Worm (Caenorhabditis elegans) whole organism, early embryonic: ENCODE results near the gene polh-1.

Source experiments
- B0310.2 ChIP-seq: sonication (generic microtip); optimal IDR thresholded peaks from 2 replicates; lab custom pipeline; 2016; ENCODE audit warnings: mild to moderate bottlenecking, missing genetic modification characterization, missing compliant biosample characterization
- F13C5.2 ChIP-seq: sonication (generic microtip); optimal IDR thresholded peaks from 2 replicates; lab custom pipeline; 2017; ENCODE audit warnings: mild to moderate bottlenecking, missing genetic modification characterization, inconsistent platforms, missing compliant biosample characterization
- aly-1 ChIP-seq: sonication (generic microtip); optimal IDR thresholded peaks from 2 replicates; lab custom pipeline; 2016; ENCODE audit warnings: missing genetic modification characterization, missing compliant biosample characterization
- ama-1 ChIP-seq: fragments of 150-350 bp; optimal IDR thresholded peaks from 2 replicates; lab custom pipeline; 2014
- ceh-13 ChIP-seq: fragments of 200-800 bp; sonication (Bioruptor generic); optimal IDR thresholded peaks from 2 replicates; lab custom pipeline; 2018; ENCODE audit warnings: mild to moderate bottlenecking, missing genetic modification characterization, missing compliant biosample characterization
- ceh-36 ChIP-seq: sonication (generic microtip); optimal IDR thresholded peaks from 2 replicates; lab custom pipeline; 2016; ENCODE audit warnings: missing genetic modification characterization, inconsistent platforms, missing compliant biosample characterization
- ets-7 ChIP-seq: sonication (generic microtip); optimal IDR thresholded peaks from 2 replicates; lab custom pipeline; 2016; ENCODE audit warnings: missing genotype, missing genetic modification characterization, missing compliant biosample characterization
- flt-1 ChIP-seq: fragments of 200-800 bp; sonication (Bioruptor generic); IDR thresholded peaks from 2 replicates; pipeline ENCODE4 v1.3.6; 2022; ENCODE audit warnings: missing genetic modification characterization, missing compliant biosample characterization
- hmbx-1 ChIP-seq: sonication (generic microtip); optimal IDR thresholded peaks from 2 replicates; lab custom pipeline; 2016; ENCODE audit warnings: mild to moderate bottlenecking, missing genetic modification characterization, missing compliant biosample characterization
- hmg-4 ChIP-seq: fragments of 200-800 bp; sonication (Bioruptor generic); optimal IDR thresholded peaks from 2 replicates; lab custom pipeline; 2018; ENCODE audit warnings: mild to moderate bottlenecking, missing genetic modification characterization, missing compliant biosample characterization
- hnd-1 ChIP-seq: sonication (generic microtip); optimal IDR thresholded peaks from 2 replicates; lab custom pipeline; 2016; ENCODE audit warnings: missing genetic modification characterization, missing compliant biosample characterization
- pes-1 ChIP-seq: fragments of 200-800 bp; sonication (Bioruptor generic); IDR thresholded peaks from 2 replicates; pipeline ENCODE4 v1.3.6; 2022; ENCODE audit warnings: missing genetic modification reagents, missing genetic modification characterization, missing compliant biosample characterization
- scrt-1 ChIP-seq: fragments of 200-800 bp; sonication (Bioruptor generic); IDR thresholded peaks from 2 replicates; pipeline ENCODE4 v1.3.6; 2022; ENCODE audit warnings: missing genetic modification characterization, missing compliant biosample characterization
- sea-1 ChIP-seq: fragments of 200-800 bp; sonication (Bioruptor generic); conservative IDR thresholded peaks from 2 replicates; pipeline ENCODE4 v1.3.6; 2022; ENCODE audit warnings: missing genetic modification characterization, missing compliant biosample characterization
- tbx-11 ChIP-seq: fragments of 200-800 bp; sonication (Bioruptor generic); IDR thresholded peaks from 2 replicates; pipeline ENCODE4 v1.3.6; 2022; ENCODE audit warnings: missing genetic modification characterization, missing compliant biosample characterization
- tbx-37 ChIP-seq: fragments of 200-800 bp; sonication (Bioruptor generic); conservative IDR thresholded peaks from 2 replicates; pipeline ENCODE4 v1.3.6; 2022; ENCODE audit warnings: missing genetic modification reagents, missing genetic modification characterization, missing compliant biosample characterization
- tra-4 ChIP-seq: sonication (generic microtip); optimal IDR thresholded peaks from 2 replicates; lab custom pipeline; 2017; ENCODE audit warnings: missing genetic modification characterization, missing compliant biosample characterization

polh-1 gene

ce11 chrIII:1950236-1950635, at the start of gene polh-1, which contains the start of gene rps-22:
TSS of gene polh-1 (minus strand) at chrIII:1950269.
TSS of gene rps-22 (plus strand) at chrIII:1950535.
- TF ChIP-seq flt-1 (peak; percentile 55), hmbx-1 (no peak), ets-7 (no peak), tra-4 (tag; lab: Kevin White, UChicago) (peak; percentile 3), hmg-4 (GFP tag; lab: Kevin White, UChicago) (peak; percentile 11), F13C5.2 (tag; lab: Kevin White, UChicago) (peak; percentile 75), ceh-13 (no peak)

- TF ChIP-seq sea-1 = no peak
- TF ChIP-seq B0310.2 = no peak
- no peak for TF ChIP-seq ama-1 (lab: Kevin White, UChicago)
- no peak for TF ChIP-seq tbx-11
- TF ChIP-seq hmbx-1 = no peak
- TF ChIP-seq ets-7 = no peak
- TF ChIP-seq ceh-36 = no peak
- TF ChIP-seq hnd-1 (tag; lab: Kevin White, UChicago) = no peak
- no peak for TF ChIP-seq F13C5.2 (tag; lab: Kevin White, UChicago)
- TF ChIP-seq ceh-13 = no peak
- no peak for TF ChIP-seq tra-4 (tag; lab: Kevin White, UChicago)
- TF ChIP-seq aly-1 (tag; lab: Kevin White, UChicago) = no peak
- no peak for TF ChIP-seq pes-1
- no peak for TF ChIP-seq flt-1
- no peak for TF ChIP-seq scrt-1 (GFP tag; lab: Robert Waterston, UW)
- TF ChIP-seq tbx-37 (GFP tag; lab: Robert Waterston, UW) = no peak
- TF ChIP-seq hmg-4 (GFP tag; lab: Kevin White, UChicago) = no peak
Measured at ce11 chrIII:1997569-1997968, 47.5 kb upstream of the polh-1 start, which contains the start of gene lgc-42. TSS of gene lgc-42 (plus strand) at chrIII:1997869.

- no peak for TF ChIP-seq F13C5.2 (tag; lab: Kevin White, UChicago)
- no peak for TF ChIP-seq tbx-37 (GFP tag; lab: Robert Waterston, UW)
- no peak for TF ChIP-seq hnd-1 (tag; lab: Kevin White, UChicago)
- TF ChIP-seq ama-1 (lab: Kevin White, UChicago) = no peak
- no peak for TF ChIP-seq ceh-13
- no peak for TF ChIP-seq ets-7
- TF ChIP-seq tbx-11 = no peak
- no peak for TF ChIP-seq scrt-1 (GFP tag; lab: Robert Waterston, UW)
- no peak for TF ChIP-seq ceh-36
- TF ChIP-seq hmg-4 (GFP tag; lab: Kevin White, UChicago) = no peak
- TF ChIP-seq B0310.2 = no peak
- no peak for TF ChIP-seq hmbx-1
- no peak for TF ChIP-seq aly-1 (tag; lab: Kevin White, UChicago)
Measured at ce11 chrIII:1989940-1990339, 39.9 kb upstream of the polh-1 start.

- TF ChIP-seq ets-7 = no peak
- TF ChIP-seq ceh-36 = no peak
- no peak for TF ChIP-seq tbx-37 (GFP tag; lab: Robert Waterston, UW)
- TF ChIP-seq scrt-1 (GFP tag; lab: Robert Waterston, UW) = no peak
- TF ChIP-seq B0310.2 = no peak
- TF ChIP-seq ceh-13 = no peak
Measured at ce11 chrIII:1987693-1988092, 37.6 kb upstream of the polh-1 start, which contains the start of gene Y39A3B.8. TSS of gene Y39A3B.8 (plus strand) at chrIII:1987993.

DNA sequence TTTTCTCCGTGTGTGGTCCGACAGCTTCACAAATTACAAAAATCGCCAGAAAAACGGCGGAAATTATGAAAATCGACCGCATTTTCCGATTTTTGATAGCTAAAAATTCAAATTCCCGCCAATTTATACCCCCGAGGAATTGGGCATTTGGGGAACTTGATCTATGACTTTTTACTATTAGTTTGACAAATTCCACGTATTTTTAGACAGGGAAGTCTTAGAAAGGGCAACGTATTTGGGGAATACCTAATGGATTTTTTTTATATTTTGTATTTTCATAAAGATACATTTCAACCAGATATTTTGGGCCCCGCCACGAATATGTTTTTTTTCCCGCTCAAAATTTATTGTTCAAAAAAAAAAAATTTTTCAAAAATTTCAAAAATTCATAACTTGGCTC, 34.8 kb upstream of the polh-1 start, which contains the start of gene Y39A3B.7:
Y39A3B.7 (minus strand) TSS at position 101 of the 400 bp plus-strand sequence.
- no peak for TF ChIP-seq scrt-1 (GFP tag; lab: Robert Waterston, UW)
- TF ChIP-seq tbx-11 = no peak
- no peak for TF ChIP-seq ets-7
- no peak for TF ChIP-seq pes-1
- no peak for TF ChIP-seq hmg-4 (GFP tag; lab: Kevin White, UChicago)
- no peak for TF ChIP-seq B0310.2
- no peak for TF ChIP-seq aly-1 (tag; lab: Kevin White, UChicago)
- TF ChIP-seq hnd-1 (tag; lab: Kevin White, UChicago) = no peak
- no peak for TF ChIP-seq ceh-13
- TF ChIP-seq hmbx-1 = no peak
- TF ChIP-seq tra-4 (tag; lab: Kevin White, UChicago) = no peak
- no peak for TF ChIP-seq tbx-37 (GFP tag; lab: Robert Waterston, UW)

- no peak for TF ChIP-seq ceh-36
- no peak for TF ChIP-seq F13C5.2 (tag; lab: Kevin White, UChicago)
- no peak for TF ChIP-seq B0310.2
- TF ChIP-seq ama-1 (lab: Kevin White, UChicago) = no peak
- no peak for TF ChIP-seq tbx-37 (GFP tag; lab: Robert Waterston, UW)
- no peak for TF ChIP-seq tbx-11
- no peak for TF ChIP-seq hnd-1 (tag; lab: Kevin White, UChicago)
- TF ChIP-seq ceh-13 = no peak
- no peak for TF ChIP-seq scrt-1 (GFP tag; lab: Robert Waterston, UW)
Measured at ce11 chrIII:1982597-1983244, 32.7 kb upstream of the polh-1 start, which contains the start of gene srd-66. TSS of gene srd-66 (minus strand) at chrIII:1982647.

DNA sequence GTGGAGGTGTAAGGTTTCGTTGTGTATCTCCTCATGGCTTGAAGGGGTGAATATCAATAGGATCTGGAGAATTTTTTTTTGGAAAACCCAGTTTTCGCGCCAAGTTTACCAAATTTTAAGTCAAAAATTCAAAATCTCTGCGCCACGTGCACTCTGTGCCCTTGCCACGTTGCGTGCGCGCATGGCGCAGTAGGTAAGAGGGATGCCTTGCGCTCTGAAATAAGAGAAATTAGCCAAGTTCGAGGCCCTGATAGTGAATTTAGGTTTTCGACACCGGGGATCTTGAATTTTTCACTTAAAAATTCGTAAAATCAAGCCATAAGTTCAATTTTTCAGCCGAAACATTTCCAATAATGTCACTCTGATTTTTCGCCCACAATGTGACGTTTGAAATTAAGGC, 31.4 kb upstream of the polh-1 start:
- no peak for TF ChIP-seq ama-1 (lab: Kevin White, UChicago)
- TF ChIP-seq sea-1 = no peak
- TF ChIP-seq hnd-1 (tag; lab: Kevin White, UChicago) = no peak
- TF ChIP-seq F13C5.2 (tag; lab: Kevin White, UChicago) = no peak
- no peak for TF ChIP-seq pes-1
- TF ChIP-seq ceh-13 = no peak
- TF ChIP-seq aly-1 (tag; lab: Kevin White, UChicago) = no peak

DNA sequence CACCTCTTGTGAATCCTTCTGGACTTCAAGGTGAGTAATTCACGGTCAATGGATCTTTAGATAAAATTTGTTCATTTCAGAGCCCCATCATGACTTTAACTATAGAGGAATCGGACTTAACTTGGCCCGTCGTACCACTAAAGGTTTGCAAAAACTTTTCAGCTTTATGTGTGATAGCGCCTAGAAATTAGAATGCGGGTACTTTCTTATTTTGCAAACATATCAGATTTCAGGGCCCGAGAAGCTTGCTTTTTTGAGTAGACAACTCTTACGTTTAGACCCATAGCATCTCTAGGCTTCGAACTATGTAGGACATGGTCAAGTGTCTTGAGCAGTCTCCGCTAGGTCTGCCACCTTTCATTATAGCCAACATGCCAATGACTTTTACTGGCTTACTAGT, 27.4 kb upstream of the polh-1 start:
- TF ChIP-seq ets-7 (no peak), B0310.2 (no peak)
